Worm (Caenorhabditis elegans) whole organism, L4 larva: Measurements from ENCODE around the gene faah-1.
"Not testable (repeated sequence)": the region's sequence is repeated elsewhere in the genome, so short reads cannot be mapped to it uniquely, and the experiment has no call there.

Experiments
- F10B5.3 ChIP-seq: sonication (generic microtip); optimal IDR thresholded peaks from 2 replicates; lab custom pipeline; 2016; ENCODE audit warnings: mild to moderate bottlenecking, missing genetic modification characterization, missing compliant biosample characterization
- F26F4.8 ChIP-seq: fragments of 200-800 bp; sonication (Bioruptor generic); conservative IDR thresholded peaks from 2 replicates; pipeline ENCODE4 v1.3.6; 2022; ENCODE audit warnings: missing genetic modification characterization, missing compliant biosample characterization
- F44E2.7 ChIP-seq: fragments of 200-800 bp; sonication (Bioruptor generic); IDR thresholded peaks from 2 replicates; pipeline ENCODE4 v2.1.2; 2022; ENCODE audit warnings: missing genetic modification characterization, missing compliant biosample characterization
- Y105C5A.15 ChIP-seq: fragments of 200-800 bp; sonication (Bioruptor generic); IDR thresholded peaks from 2 replicates; pipeline ENCODE4 v1.3.6; 2022; ENCODE audit warnings: missing genetic modification characterization, missing compliant biosample characterization
- Y48G9A.11 ChIP-seq: fragments of 200-800 bp; sonication (Bioruptor generic); IDR thresholded peaks from 2 replicates; pipeline ENCODE4 v1.3.6; 2022; ENCODE audit warnings: missing genetic modification reagents, missing genetic modification characterization, missing compliant biosample characterization
- aha-1 ChIP-seq: fragments of 150-350 bp; peaks from one replicate; lab custom pipeline; 2014; ENCODE audit warnings: missing biosample characterization, missing genetic modification characterization
- arid-1 ChIP-seq: fragments of 200-800 bp; sonication (Bioruptor generic); conservative IDR thresholded peaks from 2 replicates; pipeline ENCODE4 v1.3.6; 2022; ENCODE audit warnings: missing genetic modification reagents, missing genetic modification characterization, missing compliant biosample characterization
- attf-4 ChIP-seq: sonication (generic microtip); optimal IDR thresholded peaks from 3 replicates; lab custom pipeline; 2017; ENCODE audit warnings: missing biosample characterization, missing genetic modification characterization
- ces-1 ChIP-seq: fragments of 150-350 bp; sonication (generic microtip); optimal IDR thresholded peaks from 4 replicates; lab custom pipeline; 2014; ENCODE audit warnings: missing biosample characterization, missing genetic modification reagents, missing genetic modification characterization
- ctbp-1 ChIP-seq: fragments of 200-800 bp; sonication (Bioruptor generic); IDR thresholded peaks from 2 replicates; pipeline ENCODE4 v1.3.6; 2022; ENCODE audit warnings: missing genetic modification reagents, missing genetic modification characterization, missing compliant biosample characterization
- daf-16 ChIP-seq, 3 experiments: sonication (generic microtip); optimal IDR thresholded peaks; 2 replicates each; lab custom pipeline; 2016 to 2017; ENCODE audit warnings: missing genetic modification characterization in 3 of 3, missing genetic modification reagents in 3 of 3, mild to moderate bottlenecking in 2 of 3, missing compliant biosample characterization in 2 of 3, missing biosample characterization in 1 of 3, moderate library complexity in 1 of 3
- dmd-6 ChIP-seq: fragments of 200-800 bp; sonication (Bioruptor generic); IDR thresholded peaks from 2 replicates; pipeline ENCODE4 v1.3.6; 2022; ENCODE audit warnings: missing genetic modification reagents, missing genetic modification characterization, missing compliant biosample characterization
- dmd-8 ChIP-seq: fragments of 200-800 bp; sonication (Bioruptor generic); IDR thresholded peaks from 2 replicates; pipeline ENCODE4 v1.3.6; 2022; ENCODE audit warnings: missing genetic modification characterization, missing compliant biosample characterization
- dpl-1 ChIP-seq: fragments of 150-350 bp; optimal IDR thresholded peaks from 2 replicates; lab custom pipeline; 2014; ENCODE audit warnings: missing biosample characterization, missing genetic modification reagents, missing genetic modification characterization
- egl-43 ChIP-seq: fragments of 200-800 bp; sonication (Bioruptor generic); IDR thresholded peaks from 2 replicates; pipeline ENCODE4 v1.3.6; 2022; ENCODE audit warnings: missing genetic modification reagents, missing genetic modification characterization, missing compliant biosample characterization
- lim-7 ChIP-seq: fragments of 200-800 bp; sonication (Bioruptor generic); IDR thresholded peaks from 2 replicates; pipeline ENCODE4 v1.3.6; 2022; ENCODE audit warnings: missing genetic modification characterization, missing compliant biosample characterization
- lin-13 ChIP-seq: fragments of 150-350 bp; optimal IDR thresholded peaks from 2 replicates; lab custom pipeline; 2014; ENCODE audit warnings: missing biosample characterization, missing genetic modification reagents, missing genetic modification characterization
- madf-9 ChIP-seq: fragments of 200-800 bp; sonication (Bioruptor generic); conservative IDR thresholded peaks from 2 replicates; pipeline ENCODE4 v1.3.6; 2022; ENCODE audit warnings: missing genetic modification reagents, missing genetic modification characterization, missing compliant biosample characterization
- mxl-2 ChIP-seq: fragments of 200-800 bp; sonication (Bioruptor generic); conservative IDR thresholded peaks from 2 replicates; pipeline ENCODE4 v1.3.6; 2022; ENCODE audit warnings: missing genetic modification reagents, missing genetic modification characterization, missing compliant biosample characterization
- nhr-102 ChIP-seq: sonication (generic microtip); optimal IDR thresholded peaks from 2 replicates; lab custom pipeline; 2016; ENCODE audit warnings: mild to moderate bottlenecking, missing genetic modification characterization, moderate library complexity, missing compliant biosample characterization
- nhr-42 ChIP-seq: fragments of 200-800 bp; sonication (Bioruptor generic); IDR thresholded peaks from 2 replicates; pipeline ENCODE4 v1.3.6; 2022; ENCODE audit warnings: missing genetic modification characterization, missing compliant biosample characterization
- nhr-48 ChIP-seq: sonication (generic microtip); optimal IDR thresholded peaks from 2 replicates; lab custom pipeline; 2016; ENCODE audit warnings: mild to moderate bottlenecking, missing genetic modification characterization, missing compliant biosample characterization
- rbr-2 ChIP-seq: sonication (generic microtip); optimal IDR thresholded peaks from 2 replicates; lab custom pipeline; 2016; ENCODE audit warnings: missing genotype, missing genetic modification characterization, missing compliant biosample characterization
- sdz-12 ChIP-seq: fragments of 200-800 bp; sonication (Bioruptor generic); optimal IDR thresholded peaks from 2 replicates; lab custom pipeline; 2018; ENCODE audit warnings: mild to moderate bottlenecking, missing genetic modification characterization, missing compliant biosample characterization
- snpc-1.2 ChIP-seq: fragments of 200-800 bp; sonication (Bioruptor generic); IDR thresholded peaks from 2 replicates; pipeline ENCODE4 v1.3.6; 2022; ENCODE audit warnings: missing genetic modification reagents, missing genetic modification characterization, missing compliant biosample characterization
- tag-97 ChIP-seq: fragments of 200-800 bp; sonication (Bioruptor generic); IDR thresholded peaks from 2 replicates; pipeline ENCODE4 v1.3.6; 2022; ENCODE audit warnings: missing genetic modification characterization, missing compliant biosample characterization
- unc-62 ChIP-seq, 3 experiments: fragments of 150-350 bp in 1 of 3; sonication (generic microtip); optimal IDR thresholded peaks in 2 of 3; peaks in 1 of 3; 1 replicate in 1 of 3; 2 replicates in 2 of 3; lab custom pipeline; 2014 to 2017; ENCODE audit warnings: missing biosample characterization in 3 of 3, missing genetic modification characterization in 3 of 3, missing genetic modification reagents in 3 of 3, missing genotype in 1 of 3
- vab-7 ChIP-seq: fragments of 200-800 bp; sonication (Bioruptor generic); IDR thresholded peaks from 2 replicates; pipeline ENCODE4 v1.3.6; 2022; ENCODE audit warnings: missing genetic modification reagents, missing genetic modification characterization, missing compliant biosample characterization
- ztf-7 ChIP-seq: fragments of 150-350 bp; optimal IDR thresholded peaks from 2 replicates; lab custom pipeline; 2014; ENCODE audit warnings: missing biosample characterization, missing genetic modification characterization

The faah-1 gene

DNA sequence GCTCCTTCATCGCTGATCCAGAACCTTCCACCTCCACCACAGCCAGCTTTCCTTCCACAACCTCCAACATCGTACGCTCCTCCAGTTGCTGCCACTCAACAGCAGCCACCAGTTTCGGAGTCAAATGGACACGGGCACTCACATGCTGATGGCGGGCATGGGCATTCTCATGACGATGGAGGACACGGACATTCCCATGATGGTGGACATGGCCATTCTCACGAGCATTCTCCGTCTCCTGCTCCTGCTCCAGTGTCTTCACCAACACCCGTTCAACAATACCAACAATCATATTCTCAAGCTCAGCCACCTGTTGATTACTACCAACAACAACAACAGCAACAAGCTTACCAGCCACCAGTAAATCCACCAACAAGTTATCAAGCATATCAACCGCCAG is 44.7 kb upstream of the faah-1 start:
- TF ChIP-seq unc-62 (GFP tag; optimal IDR thresholded peaks at IDR 0.05 in 1 of 2; lab: Kevin White, UChicago) (peak in 1 of 2 experiments; percentile 94), unc-62 (tag; optimal IDR thresholded peaks at IDR 0.05; lab: Kevin White, UChicago) (no peak), ctbp-1 (GFP tag; lab: Robert Waterston, UW) (no peak), F10B5.3 (no peak), F44E2.7 (no peak), arid-1 (no peak), dpl-1 (no peak), ztf-7 (tag; lab: Kevin White, UChicago) (no peak)

DNA sequence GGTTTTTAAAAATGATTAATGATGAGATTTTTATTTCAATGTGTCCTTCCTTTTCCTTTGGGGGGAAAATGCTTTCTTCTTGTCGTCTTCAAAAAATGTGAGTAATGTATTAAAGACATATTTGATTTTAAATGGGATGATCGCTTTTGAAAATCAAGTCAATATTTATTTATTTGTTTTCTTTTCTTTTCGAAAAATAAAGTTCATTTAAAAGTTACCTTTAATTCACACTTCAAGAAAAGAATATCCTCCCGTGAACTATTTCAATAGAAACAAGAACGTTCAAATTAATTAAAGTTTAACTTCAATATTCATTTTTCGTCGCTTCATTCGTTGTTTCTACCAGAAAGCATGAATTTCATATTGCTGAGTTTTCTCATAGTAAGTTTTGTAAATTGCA is 43.7 kb upstream of the faah-1 start, which contains the start of gene irld-8:
irld-8 (plus strand) TSS at position 301 of the 400 bp plus-strand sequence.
- TF ChIP-seq aha-1 (peak; percentile 79), Y48G9A.11 (GFP tag; lab: Robert Waterston, UW) (no peak)
- TF ChIP-seq, all 104 proteins: peak for 1

DNA sequence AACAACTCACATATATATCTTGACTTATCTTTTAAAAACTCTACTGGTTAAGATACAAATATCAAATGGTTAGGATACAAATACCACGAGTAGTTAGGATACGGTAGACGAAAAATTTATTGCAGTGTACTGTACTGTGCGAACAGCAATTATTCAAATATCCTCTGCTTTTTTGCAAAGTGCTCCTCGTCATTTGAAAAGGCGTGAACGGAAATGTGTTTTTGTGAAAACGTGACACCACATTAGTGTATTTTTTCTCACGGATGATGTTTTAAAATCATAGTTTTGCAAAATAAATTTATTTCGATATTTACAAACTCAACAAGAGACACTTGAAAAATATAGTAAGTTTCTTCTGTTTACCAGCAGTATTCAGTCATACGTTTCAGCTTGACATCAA is 40.4 kb upstream of the faah-1 start, which contains the start of gene F42G8.8:
F42G8.8 (plus strand) TSS at position 301 of the 400 bp plus-strand sequence.
- TF ChIP-seq sdz-12 (GFP tag; lab: Kevin White, UChicago) = no peak
- no peak for TF ChIP-seq nhr-42 (GFP tag; lab: Robert Waterston, UW)
- TF ChIP-seq daf-16 (GFP tag; optimal IDR thresholded peaks at IDR 0.05; lab: Kevin White, UChicago) = no peak
- TF ChIP-seq daf-16 (tag; optimal IDR thresholded peaks at IDR 0.05; lab: Kevin White, UChicago) = no peak
- no peak for TF ChIP-seq rbr-2 (tag; lab: Kevin White, UChicago)
- TF ChIP-seq ces-1 (GFP tag; lab: Kevin White, UChicago) = no peak
- no peak for TF ChIP-seq mxl-2 (GFP tag; lab: Robert Waterston, UW)
- TF ChIP-seq lin-13 (GFP tag; lab: Kevin White, UChicago) = no peak
- TF ChIP-seq F10B5.3 = no peak
- no peak for TF ChIP-seq dpl-1
- no peak for TF ChIP-seq Y48G9A.11 (GFP tag; lab: Robert Waterston, UW)

DNA sequence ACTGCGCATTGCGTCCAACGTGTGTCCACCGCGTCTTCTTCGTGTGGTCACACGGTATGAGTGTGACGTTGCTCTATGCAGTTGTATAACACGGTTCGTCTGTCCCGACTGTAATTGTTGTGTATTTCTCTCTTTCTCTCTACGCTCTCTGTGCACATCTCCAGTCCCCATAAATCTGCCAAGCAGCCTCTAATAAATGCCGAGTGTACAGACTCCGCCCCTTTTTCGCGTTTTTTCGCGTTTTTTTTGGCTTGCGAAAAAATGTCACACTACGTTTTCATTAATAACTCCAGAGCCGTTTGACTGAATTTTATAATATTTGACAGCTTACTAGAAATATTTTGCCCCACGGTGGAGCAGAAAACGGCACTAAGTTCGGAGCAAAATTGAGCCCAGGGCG is 36.8 kb upstream of the faah-1 start, which contains the start of gene erp-44.3:
erp-44.3 (plus strand) TSS at position 301 of the 400 bp plus-strand sequence.
- not testable (repeated sequence) for TF ChIP-seq madf-9 (GFP tag; lab: Robert Waterston, UW); arid-1; attf-4 (tag; lab: Kevin White, UChicago)

DNA sequence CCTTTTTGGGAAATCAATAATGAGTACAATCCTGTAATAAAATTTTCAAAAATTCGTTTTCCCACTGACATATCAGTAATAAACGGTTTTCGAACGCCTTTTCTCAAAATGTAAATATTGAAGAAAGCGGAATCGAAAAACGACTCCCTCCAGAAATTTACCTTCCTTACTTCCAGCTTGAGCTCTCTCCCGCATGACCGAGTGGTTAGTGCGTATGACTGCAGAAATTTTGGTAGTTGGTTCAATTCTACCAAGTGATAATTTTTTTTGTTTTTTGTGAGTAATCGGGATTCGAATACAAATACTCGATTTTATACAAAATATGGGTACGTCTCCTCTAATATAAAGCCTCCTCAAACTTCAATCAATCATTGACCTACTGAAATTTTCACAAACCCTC is 35.6 kb upstream of the faah-1 start:
- 0 out of 2 replicates have a peak, but pooled peaks have one; percentile 23 for TF ChIP-seq Y105C5A.15
- TF ChIP-seq egl-43 (GFP tag; lab: Robert Waterston, UW) = peak; percentile 59; the same call in 1 of the 2 replicates
- 0 out of 2 replicates have a peak, but pooled peaks have one; percentile 33 for TF ChIP-seq F26F4.8 (GFP tag; lab: Robert Waterston, UW)
- peak; percentile 63 for TF ChIP-seq snpc-1.2 (GFP tag; lab: Robert Waterston, UW)
- peak; percentile 47; the same call in 1 of the 2 replicates for TF ChIP-seq vab-7 (GFP tag; lab: Robert Waterston, UW)
- TF ChIP-seq dmd-8 = 0 out of 2 replicates have a peak, but pooled peaks have one; percentile 16
- TF ChIP-seq lim-7 = peak; percentile 76
- TF ChIP-seq, all 104 proteins: peak for 7; not testable (repeated sequence) for 97

DNA sequence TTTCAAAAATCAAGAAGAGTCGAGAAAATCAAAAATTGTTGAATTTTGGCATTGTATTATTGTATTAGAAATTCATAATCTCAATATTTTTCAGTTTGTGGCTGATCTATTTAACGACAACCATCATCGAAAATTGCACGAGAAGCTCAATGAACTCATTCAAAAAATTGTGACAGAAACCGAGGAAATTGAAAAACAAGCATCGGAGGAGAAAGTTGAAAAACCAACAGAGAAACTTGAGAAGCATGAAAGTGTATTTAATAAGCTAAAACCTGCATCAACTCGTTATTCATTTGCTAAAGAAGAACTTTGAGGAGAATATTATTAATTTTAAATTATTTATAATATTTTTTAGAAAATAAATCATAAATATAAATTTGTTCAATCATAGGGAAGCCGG is 32.3 kb upstream of the faah-1 start, which contains the start of gene ceph-41:
ceph-41 (plus strand) TSS at position 301 of the 400 bp plus-strand sequence.
- TF ChIP-seq nhr-48 (tag; lab: Kevin White, UChicago) (no peak), dmd-6 (GFP tag; lab: Robert Waterston, UW) (no peak), tag-97 (GFP tag; lab: Robert Waterston, UW) (no peak), nhr-102 (tag; lab: Kevin White, UChicago) (no peak), dmd-8 (no peak), daf-16 (GFP tag; optimal IDR thresholded peaks at IDR 0.05; lab: Kevin White, UChicago) (no peak), daf-16 (tag; optimal IDR thresholded peaks at IDR 0.05; lab: Kevin White, UChicago) (no peak)
